Fruit fly (Drosophila melanogaster) whole organism, pupa: ENCODE data around the gene CG4025.
A peak's percentile ranks its signal among the peaks of the same experiment; 100 is the strongest.

ENCODE experiments used
- CG10348 ChIP-seq: fragments of 200-800 bp; sonication (Bioruptor generic); IDR thresholded peaks from 2 replicates; pipeline ENCODE4 v1.3.6; 2022; ENCODE audit warnings: missing biosample characterization, missing genetic modification characterization
- CG12605 ChIP-seq: fragments of 200-800 bp; sonication (Bioruptor generic); IDR thresholded peaks from 2 replicates; pipeline ENCODE4 v1.3.6; 2022; ENCODE audit warnings: missing biosample characterization, missing genetic modification characterization
- CG13204 ChIP-seq: fragments of 200-800 bp; sonication (Bioruptor generic); optimal IDR thresholded peaks from 2 replicates; lab custom pipeline; 2018; ENCODE audit warnings: missing biosample characterization, mild to moderate bottlenecking, missing genetic modification characterization, moderate library complexity
- CG14655 ChIP-seq: fragments of 200-800 bp; sonication (Bioruptor generic); optimal IDR thresholded peaks from 3 replicates; lab custom pipeline; 2017; ENCODE audit warnings: mild to moderate bottlenecking, missing biosample characterization, missing genetic modification reagents, missing genetic modification characterization
- CG15710 ChIP-seq: fragments of 200-800 bp; sonication (Bioruptor generic); optimal IDR thresholded peaks from 2 replicates; lab custom pipeline; 2018; ENCODE audit warnings: missing biosample characterization, mild to moderate bottlenecking, missing genetic modification characterization, moderate library complexity
- CG17806 ChIP-seq: fragments of 200-800 bp; sonication (Bioruptor generic); optimal IDR thresholded peaks from 2 replicates; lab custom pipeline; 2018; ENCODE audit warnings: missing biosample characterization, mild to moderate bottlenecking, missing genetic modification characterization, moderate library complexity
- CG32121 ChIP-seq: fragments of 200-800 bp; sonication (Bioruptor generic); IDR thresholded peaks from 2 replicates; pipeline ENCODE4 v1.3.6; 2022; ENCODE audit warnings: missing biosample characterization, missing genetic modification characterization
- CG34367 ChIP-seq: fragments of 200-800 bp; sonication (Bioruptor generic); optimal IDR thresholded peaks from 2 replicates; lab custom pipeline; 2018; ENCODE audit warnings: missing biosample characterization, mild to moderate bottlenecking, missing genetic modification characterization
- CG4496 ChIP-seq: fragments of 200-800 bp; sonication (Bioruptor generic); IDR thresholded peaks from 3 replicates; pipeline ENCODE4 v1.3.6; 2022; ENCODE audit warnings: missing biosample characterization, missing genetic modification characterization
- CG8159 ChIP-seq: fragments of 200-800 bp; sonication (Bioruptor generic); optimal IDR thresholded peaks from 3 replicates; lab custom pipeline; 2018; ENCODE audit warnings: missing biosample characterization, mild to moderate bottlenecking, missing genetic modification characterization, moderate library complexity
- CG8301 ChIP-seq: fragments of 200-800 bp; sonication (Bioruptor generic); optimal IDR thresholded peaks from 2 replicates; lab custom pipeline; 2018; ENCODE audit warnings: missing biosample characterization, mild to moderate bottlenecking, missing genetic modification characterization
- CG9948 ChIP-seq: fragments of 200-800 bp; sonication (Bioruptor generic); optimal IDR thresholded peaks from 2 replicates; lab custom pipeline; 2018; ENCODE audit warnings: missing biosample characterization, mild to moderate bottlenecking, missing genetic modification characterization, moderate library complexity
- D1 ChIP-seq: fragments of 200-800 bp; sonication (Bioruptor generic); optimal IDR thresholded peaks from 2 replicates; lab custom pipeline; 2018; ENCODE audit warnings: missing biosample characterization, mild to moderate bottlenecking, missing genetic modification characterization, moderate library complexity
- EcR ChIP-seq: fragments of 200-800 bp; sonication (Bioruptor generic); optimal IDR thresholded peaks from 3 replicates; lab custom pipeline; 2019; ENCODE audit warnings: missing biosample characterization, missing genetic modification characterization, mild to moderate bottlenecking, moderate library complexity, missing genetic modification reagents
- Ets98B ChIP-seq: fragments of 200-800 bp; sonication (Bioruptor generic); IDR thresholded peaks from 2 replicates; pipeline ENCODE4 v1.3.6; 2022; ENCODE audit warnings: missing biosample characterization, missing genetic modification characterization
- Pif1A ChIP-seq: fragments of 200-800 bp; sonication (Bioruptor generic); optimal IDR thresholded peaks from 3 replicates; lab custom pipeline; 2016; ENCODE audit warnings: missing biosample characterization, missing genetic modification characterization
- Pif1B ChIP-seq: fragments of 200-800 bp; sonication (Bioruptor generic); optimal IDR thresholded peaks from 3 replicates; lab custom pipeline; 2016; ENCODE audit warnings: missing biosample characterization, missing genetic modification characterization
- Snoo ChIP-seq: fragments of 200-800 bp; sonication (Bioruptor generic); optimal IDR thresholded peaks from 3 replicates; lab custom pipeline; 2017; ENCODE audit warnings: missing biosample characterization, mild to moderate bottlenecking, missing genetic modification characterization, inconsistent platforms
- fd96Ca ChIP-seq: fragments of 200-800 bp; sonication (Bioruptor generic); IDR thresholded peaks from 3 replicates; pipeline ENCODE4 v1.3.6; 2022; ENCODE audit warnings: missing biosample characterization, missing genetic modification characterization
- gl ChIP-seq: fragments of 200-800 bp; sonication (Bioruptor generic); optimal IDR thresholded peaks from 2 replicates; lab custom pipeline; 2018; ENCODE audit warnings: missing biosample characterization, mild to moderate bottlenecking, missing genetic modification characterization
- rn ChIP-seq: fragments of 200-800 bp; sonication (Bioruptor generic); IDR thresholded peaks from 2 replicates; pipeline ENCODE4 v1.3.6; 2022; ENCODE audit warnings: missing biosample characterization, missing genetic modification characterization

The CG4025 gene

dm6 chrX:2041312-2041918 is 35.4 kb upstream of the CG4025 start, which contains the start of gene CG4313:
CG4313 (plus strand) TSS chrX:2041868.
- TF ChIP-seq CG13204 (peak; percentile 11), Pif1B (GFP tag; lab: Kevin White, UChicago) (peak; percentile 42), Snoo (tag; lab: Kevin White, UChicago) (peak; percentile 49), CG8159 (peak; percentile 68), CG10348 (GFP tag; lab: Robert Waterston, UW) (no peak), rn (GFP tag; lab: Robert Waterston, UW) (0 out of 2 replicates have a peak, but pooled peaks have one; percentile 19), CG4496 (GFP tag; lab: Robert Waterston, UW) (peak; percentile 63; the same call in 2 of the 3 replicates), CG14655 (peak; percentile 64), Ets98B (GFP tag; lab: Robert Waterston, UW) (peak; percentile 38), CG12605 (no peak), D1 (tag; lab: Kevin White, UChicago) (no peak), Pif1A (GFP tag; lab: Kevin White, UChicago) (peak; percentile 63), CG15710 (tag; lab: Kevin White, UChicago) (peak; percentile 66), CG17806 (tag; lab: Kevin White, UChicago) (peak; percentile 58), CG9948 (peak; percentile 50), gl (tag; lab: Kevin White, UChicago) (no peak), fd96Ca (GFP tag; lab: Robert Waterston, UW) (peak; percentile 70; the same call in 1 of the 3 replicates), EcR (GFP tag; lab: Kevin White, UChicago) (no peak), CG32121 (GFP tag; lab: Robert Waterston, UW) (no peak), CG34367 (tag; lab: Kevin White, UChicago) (peak; percentile 15), CG8301 (tag; lab: Kevin White, UChicago) (peak; percentile 47)

- TF ChIP-seq CG34367 (tag; lab: Kevin White, UChicago), result no peak
- peak; percentile 38 for TF ChIP-seq CG8159
- no peak for TF ChIP-seq gl (tag; lab: Kevin White, UChicago)
- peak; percentile 34 for TF ChIP-seq EcR (GFP tag; lab: Kevin White, UChicago)
- peak; percentile 34 for TF ChIP-seq CG17806 (tag; lab: Kevin White, UChicago)
- TF ChIP-seq rn (GFP tag; lab: Robert Waterston, UW), result no peak
- peak; percentile 17 for TF ChIP-seq Pif1B (GFP tag; lab: Kevin White, UChicago)
- TF ChIP-seq CG8301 (tag; lab: Kevin White, UChicago), result no peak
- peak; percentile 25; the same call in 1 of the 2 replicates for TF ChIP-seq CG32121 (GFP tag; lab: Robert Waterston, UW)
- TF ChIP-seq D1 (tag; lab: Kevin White, UChicago), result no peak
- peak; percentile 46; the same call in 2 of the 3 replicates for TF ChIP-seq CG4496 (GFP tag; lab: Robert Waterston, UW)
- TF ChIP-seq Pif1A (GFP tag; lab: Kevin White, UChicago), result peak; percentile 56
- no peak for TF ChIP-seq CG15710 (tag; lab: Kevin White, UChicago)
- peak; percentile 29; the same call in 1 of the 2 replicates for TF ChIP-seq CG12605
- peak; percentile 33; the same call in 1 of the 3 replicates for TF ChIP-seq fd96Ca (GFP tag; lab: Robert Waterston, UW)
- peak; percentile 35 for TF ChIP-seq CG13204
- TF ChIP-seq CG10348 (GFP tag; lab: Robert Waterston, UW), result no peak
- peak; percentile 41 for TF ChIP-seq CG14655
- TF ChIP-seq Ets98B (GFP tag; lab: Robert Waterston, UW), result peak; percentile 42; the same call in 1 of the 2 replicates
- peak; percentile 27 for TF ChIP-seq Snoo (tag; lab: Kevin White, UChicago)
- no peak for TF ChIP-seq CG9948
Observed at dm6 chrX:2041981-2042847, 34.6 kb upstream of the CG4025 start, which contains the start of the genes Actn and usp. Actn (minus strand) TSS chrX:2042311. usp (minus strand) TSS chrX:2042311.

- TF ChIP-seq CG13204 (peak; percentile 26), CG4496 (GFP tag; lab: Robert Waterston, UW) (no peak)
- TF ChIP-seq, all 21 proteins: peak for 1
Observed at dm6 chrX:2043660-2044397, 32.9 kb upstream of the CG4025 start, which contains the start of gene CG4325. CG4325 (minus strand) TSS chrX:2043818.

dm6 chrX:2048778-2049686 is 27.7 kb upstream of the CG4025 start:
- TF ChIP-seq CG4496 (GFP tag; lab: Robert Waterston, UW), result peak; percentile 55; the same call in 2 of the 3 replicates
- TF ChIP-seq fd96Ca (GFP tag; lab: Robert Waterston, UW), result 0 out of 3 replicates have a peak, but pooled peaks have one; percentile 35
- no peak for TF ChIP-seq Pif1B (GFP tag; lab: Kevin White, UChicago)
- TF ChIP-seq EcR (GFP tag; lab: Kevin White, UChicago), result no peak
- peak; percentile 43; the same call in 1 of the 2 replicates for TF ChIP-seq Ets98B (GFP tag; lab: Robert Waterston, UW)
